Fruit fly (Drosophila melanogaster): ENCODE results near the gene CG17129.

The CG17129 gene

dm6 chr3L:690031-690686 is 10.0 kb upstream of the CG17129 start, which contains the start of the genes CG32483 and RabX6 (continued):
- peak; percentile 55; the same call in 2 of the 4 replicates for TF ChIP-seq Dll (GFP tag; IDR thresholded peaks at IDR 0.05; ENCODE audit: partially characterized antibody)
- TF ChIP-seq CG6175 (GFP tag; IDR thresholded peaks at IDR 0.05) = no peak
- peak; percentile 83 for TF ChIP-seq MBD-R2 (GFP tag; IDR thresholded peaks at IDR 0.05)
- no peak for TF ChIP-seq CG33213 (GFP tag; optimal IDR thresholded peaks at IDR 0.05)
- no peak for TF ChIP-seq CG11560 (tag; IDR thresholded peaks at IDR 0.05)
- TF ChIP-seq CG34422 (GFP tag; IDR thresholded peaks at IDR 0.05) = no peak
- no peak for TF ChIP-seq CG4854 (GFP tag; optimal IDR thresholded peaks at IDR 0.05)
- no peak; the same call in 2 of the 3 replicates for TF ChIP-seq zen2 (GFP tag; IDR thresholded peaks at IDR 0.05; ENCODE audit: partially characterized antibody)
- no peak for TF ChIP-seq tup (GFP tag; optimal IDR thresholded peaks at IDR 0.05)
- no peak for TF ChIP-seq CG16815 (GFP tag; optimal IDR thresholded peaks at IDR 0.05)
- TF ChIP-seq HmgD (GFP tag; optimal IDR thresholded peaks at IDR 0.05) = no peak
- TF ChIP-seq CG10462 (GFP tag; optimal IDR thresholded peaks at IDR 0.05) = no peak
- TF ChIP-seq gce (GFP tag; IDR thresholded peaks at IDR 0.05) = no peak
- TF ChIP-seq CG31365 (tag; optimal IDR thresholded peaks at IDR 0.05) = no peak
- TF ChIP-seq trem (tag; optimal IDR thresholded peaks at IDR 0.05) = peak; percentile 35
- no peak for TF ChIP-seq CG12104 (GFP tag; optimal IDR thresholded peaks at IDR 0.05)
- no peak for TF ChIP-seq Trl (optimal IDR thresholded peaks at IDR 0.05)
- no peak for TF ChIP-seq Trl (GFP tag; optimal IDR thresholded peaks at IDR 0.05)
- TF ChIP-seq CG9876 (GFP tag; optimal IDR thresholded peaks at IDR 0.05) = no peak
- TF ChIP-seq CG32532 (GFP tag; IDR thresholded peaks at IDR 0.05) = no peak
- TF ChIP-seq cato (GFP tag; optimal IDR thresholded peaks at IDR 0.05; ENCODE audit: borderline replicate concordance) = no peak
- no peak for TF ChIP-seq CG17568 (GFP tag; optimal IDR thresholded peaks at IDR 0.05)
- peak; percentile 63; the same call in 1 of the 2 replicates for TF ChIP-seq CG4360 (GFP tag; IDR thresholded peaks at IDR 0.05)
- TF ChIP-seq Med (GFP tag) = peak; percentile 5
- peak; percentile 38 for TF ChIP-seq CTCF (GFP tag; optimal IDR thresholded peaks at IDR 0.05)
- TF ChIP-seq CG3726 (GFP tag; IDR thresholded peaks at IDR 0.05) = no peak
- no peak for TF ChIP-seq Sox102F (GFP tag; optimal IDR thresholded peaks at IDR 0.05)
- no peak for TF ChIP-seq Xrp1 (GFP tag; IDR thresholded peaks at IDR 0.05)
- no peak for TF ChIP-seq CG30403 (GFP tag; optimal IDR thresholded peaks at IDR 0.05)
- no peak for TF ChIP-seq chif (GFP tag; optimal IDR thresholded peaks at IDR 0.05)
- TF ChIP-seq pita (GFP tag; optimal IDR thresholded peaks at IDR 0.05) = no peak
- no peak for TF ChIP-seq CG31388 (GFP tag; optimal IDR thresholded peaks at IDR 0.05)
- TF ChIP-seq Nf-YC (tag; optimal IDR thresholded peaks at IDR 0.05) = no peak
- TF ChIP-seq Doc3 (GFP tag; IDR thresholded peaks at IDR 0.05; ENCODE audit: partially characterized antibody) = 0 out of 3 replicates have a peak, but pooled peaks have one; percentile 22
- no peak for TF ChIP-seq CG11085 (GFP tag; IDR thresholded peaks at IDR 0.05)
- peak; percentile 97 for TF ChIP-seq CG15514 (GFP tag; optimal IDR thresholded peaks at IDR 0.05)
- no peak for TF ChIP-seq mirr (GFP tag; optimal IDR thresholded peaks at IDR 0.05)
- no peak for TF ChIP-seq slou (GFP tag; optimal IDR thresholded peaks at IDR 0.05)
- peak; percentile 90 for TF ChIP-seq E2f2 (GFP tag; IDR thresholded peaks at IDR 0.05)
- no peak for TF ChIP-seq CG10959 (GFP tag; IDR thresholded peaks at IDR 0.05)
- TF ChIP-seq CG15479 (GFP tag; optimal IDR thresholded peaks at IDR 0.05) = peak; percentile 58
- TF ChIP-seq Nf-YA (GFP tag; IDR thresholded peaks at IDR 0.05) = no peak
- TF ChIP-seq B-H2 (GFP tag; optimal IDR thresholded peaks at IDR 0.05) = no peak
- TF ChIP-seq eve (GFP tag; optimal IDR thresholded peaks at IDR 0.05) = no peak
- TF ChIP-seq her (GFP tag; optimal IDR thresholded peaks at IDR 0.05) = no peak
- TF ChIP-seq CG8290 (GFP tag; optimal IDR thresholded peaks at IDR 0.05) = no peak
- peak in 1 of 2 experiments; percentile 9 for TF ChIP-seq CG8290 (tag; optimal IDR thresholded peaks at IDR 0.05)
- no peak for TF ChIP-seq Vsx1 (GFP tag; optimal IDR thresholded peaks at IDR 0.05)
- no peak for TF ChIP-seq CG14441 (GFP tag; IDR thresholded peaks at IDR 0.05)
- TF ChIP-seq CG9797 (GFP tag; optimal IDR thresholded peaks at IDR 0.05) = no peak
- peak; percentile 3 for TF ChIP-seq CG10267 (tag; optimal IDR thresholded peaks at IDR 0.05)
- peak; percentile 42 for TF ChIP-seq BEAF-32 (GFP tag; optimal IDR thresholded peaks at IDR 0.05)
